Fruit fly (Drosophila melanogaster) whole organism, embryonic: ENCODE measurements around the gene CG1024.

ENCODE experiments used
- CG1024 ChIP-seq: fragments of 200-800 bp; sonication (Bioruptor generic); IDR thresholded peaks from 2 replicates; pipeline ENCODE4 v1.3.6; 2022; ENCODE audit warnings: missing biosample characterization, missing genetic modification characterization
- CG1647 ChIP-seq: fragments of 200-800 bp; sonication (Bioruptor generic); optimal IDR thresholded peaks from 3 replicates; lab custom pipeline; 2016; ENCODE audit warnings: missing biosample characterization, missing genetic modification characterization
- CG2889 ChIP-seq: fragments of 200-800 bp; sonication (Bioruptor generic); IDR thresholded peaks from 3 replicates; pipeline ENCODE4 v1.3.6; 2022; ENCODE audit warnings: missing biosample characterization, missing genetic modification characterization
- CG4360 ChIP-seq: fragments of 200-800 bp; sonication (Bioruptor generic); IDR thresholded peaks from 2 replicates; pipeline ENCODE4 v1.3.6; 2022; ENCODE audit warnings: missing biosample characterization, missing genetic modification characterization
- E2f1 ChIP-seq: fragments of 200-800 bp; sonication (Bioruptor generic); IDR thresholded peaks from 2 replicates; pipeline ENCODE4 v1.3.6; 2022; ENCODE audit warnings: missing biosample characterization, missing genetic modification characterization
- Taf1 ChIP-seq: fragments of 200-800 bp; sonication (Bioruptor generic); IDR thresholded peaks from 2 replicates; pipeline ENCODE4 v1.3.6; 2022; ENCODE audit warnings: missing biosample characterization, missing genetic modification characterization
- cg ChIP-seq: fragments of 200-800 bp; sonication (Bioruptor generic); optimal IDR thresholded peaks from 3 replicates; lab custom pipeline; 2019; ENCODE audit warnings: missing biosample characterization, mild to moderate bottlenecking, missing genetic modification characterization, moderate library complexity
- psq ChIP-seq: fragments of 200-800 bp; sonication (Bioruptor generic); optimal IDR thresholded peaks from 2 replicates; lab custom pipeline; 2017; ENCODE audit warnings: missing biosample characterization, missing genetic modification characterization

- TF ChIP-seq CG4360 (GFP tag; lab: Robert Waterston, UW): no peak
- no peak for TF ChIP-seq Taf1 (GFP tag; lab: Robert Waterston, UW)
- TF ChIP-seq cg (GFP tag; lab: Kevin White, UChicago): no peak
- no peak for TF ChIP-seq CG2889 (GFP tag; lab: Robert Waterston, UW)
- TF ChIP-seq psq (GFP tag; lab: Kevin White, UChicago): no peak
- no peak for TF ChIP-seq E2f1
- no peak for TF ChIP-seq CG1647 (GFP tag; lab: Kevin White, UChicago)
- TF ChIP-seq CG1024 (GFP tag; lab: Robert Waterston, UW): no peak
Measured at dm6 chr3R:6401522-6401844, 21.4 kb upstream of the CG1024 start.
